Fruit fly (Drosophila melanogaster): ENCODE data around the gene CG9396.

Gene CG9396

dm6 chr3R:9551013-9551658 lies 20.3 kb downstream of the CG9396 start (continued):
- TF ChIP-seq CG15514 (GFP tag; optimal IDR thresholded peaks at IDR 0.05) (peak; percentile 72), sug (tag; optimal IDR thresholded peaks at IDR 0.05) (peak; percentile 77), Stat92E (GFP tag; optimal IDR thresholded peaks at IDR 0.05) (no peak), CG12071 (GFP tag; optimal IDR thresholded peaks at IDR 0.05) (peak; percentile 84), CG30020 (tag; optimal IDR thresholded peaks at IDR 0.05) (no peak), CG10543 (GFP tag; optimal IDR thresholded peaks at IDR 0.05) (peak; percentile 94), zen2 (GFP tag; IDR thresholded peaks at IDR 0.05; ENCODE audit: partially characterized antibody) (no peak), sens (GFP tag) (peak; percentile 85), Sry-β (GFP tag; optimal IDR thresholded peaks at IDR 0.05) (peak; percentile 22), ham (GFP tag; IDR thresholded peaks at IDR 0.05) (no peak), hbn (GFP tag; IDR thresholded peaks at IDR 0.05; ENCODE audit: partially characterized antibody) (no peak), CG18599 (GFP tag; optimal IDR thresholded peaks at IDR 0.05) (peak; percentile 82), dati (GFP tag; IDR thresholded peaks at IDR 0.05) (no peak), CG9727 (GFP tag; optimal IDR thresholded peaks at IDR 0.05) (peak; percentile 20), tup (GFP tag; optimal IDR thresholded peaks at IDR 0.05) (no peak), Oaz (GFP tag; IDR thresholded peaks at IDR 0.05) (no peak), odd (GFP tag; optimal IDR thresholded peaks at IDR 0.05) (peak; percentile 68), HLHmδ (GFP tag; optimal IDR thresholded peaks at IDR 0.05) (peak; percentile 95), crol (GFP tag; IDR thresholded peaks at IDR 0.05) (no peak), ERR (GFP tag; optimal IDR thresholded peaks at IDR 0.05) (peak; percentile 69), CG7271 (tag; optimal IDR thresholded peaks at IDR 0.05) (no peak), CG3995 (GFP tag; optimal IDR thresholded peaks at IDR 0.05) (peak; percentile 5), CG9797 (GFP tag; optimal IDR thresholded peaks at IDR 0.05) (no peak), sens-2 (GFP tag; IDR thresholded peaks at IDR 0.05) (no peak), CG1603 (tag; optimal IDR thresholded peaks at IDR 0.05) (peak; percentile 48), hth (optimal IDR thresholded peaks at IDR 0.05) (no peak), tll (GFP tag; optimal IDR thresholded peaks at IDR 0.05) (no peak), otp (GFP tag; IDR thresholded peaks at IDR 0.05) (no peak), D19B (GFP tag; optimal IDR thresholded peaks at IDR 0.05) (no peak), CG7745 (tag; optimal IDR thresholded peaks at IDR 0.05) (no peak), CG11723 (GFP tag; optimal IDR thresholded peaks at IDR 0.05) (peak; percentile 32), CG31441 (GFP tag; IDR thresholded peaks at IDR 0.05) (no peak), ab (GFP tag; optimal IDR thresholded peaks at IDR 0.05) (no peak), CG6254 (GFP tag; optimal IDR thresholded peaks at IDR 0.05) (peak; percentile 52), fd64A (GFP tag; optimal IDR thresholded peaks at IDR 0.05) (peak; percentile 65), lbe (GFP tag; optimal IDR thresholded peaks at IDR 0.05) (peak; percentile 58), pfk (GFP tag; optimal IDR thresholded peaks at IDR 0.05) (peak; percentile 63), rib (GFP tag; IDR thresholded peaks at IDR 0.05) (no peak), CG5245 (GFP tag; optimal IDR thresholded peaks at IDR 0.05) (no peak), CG15269 (tag; optimal IDR thresholded peaks at IDR 0.05) (peak; percentile 4), CG3163 (GFP tag; optimal IDR thresholded peaks at IDR 0.05) (peak; percentile 54), Atf3 (GFP tag; optimal IDR thresholded peaks at IDR 0.05) (no peak), nmo (GFP tag; optimal IDR thresholded peaks at IDR 0.05) (no peak), cwo (GFP tag; optimal IDR thresholded peaks at IDR 0.05) (peak; percentile 13), CG15073 (GFP tag; optimal IDR thresholded peaks at IDR 0.05) (no peak), CG6813 (GFP tag; optimal IDR thresholded peaks at IDR 0.05) (peak; percentile 85), BtbVII (GFP tag; optimal IDR thresholded peaks at IDR 0.05) (peak; percentile 69), Hmr (GFP tag; optimal IDR thresholded peaks at IDR 0.05) (peak; percentile 77), NFAT (GFP tag; IDR thresholded peaks at IDR 0.05) (no peak)

Data from whole organism, embryonic.